Fruit fly (Drosophila melanogaster) whole organism: ENCODE measurements around the gene CG14573.

Experiments used
- CG8478 ChIP-seq: fragments of >200 bp; optimal IDR thresholded peaks from 2 replicates; lab custom pipeline; 2018; ENCODE audit warnings: inconsistent platforms
- Dll ChIP-seq: fragments of >200 bp; optimal IDR thresholded peaks from 2 replicates; lab custom pipeline; 2017
- EcR ChIP-seq, 2 experiments: fragments of >200 bp; optimal IDR thresholded peaks; 2 replicates each; lab custom pipeline; 2017; ENCODE audit warnings: missing biosample characterization in 2 of 2, missing genetic modification characterization in 2 of 2, missing genetic modification reagents in 2 of 2
- pan ChIP-seq: fragments of >200 bp; optimal IDR thresholded peaks from 2 replicates; lab custom pipeline; 2017
- psq ChIP-seq: fragments of >200 bp; optimal IDR thresholded peaks from 2 replicates; lab custom pipeline; 2017
- usp ChIP-seq: fragments of >200 bp; optimal IDR thresholded peaks from 2 replicates; lab custom pipeline; 2017; ENCODE audit warnings: missing biosample characterization, missing genetic modification characterization, mixed read lengths

dm6 chr3L:21773855-21774254 is 40.0 kb downstream of the CG14573 start:
- TF ChIP-seq EcR (GFP tag; optimal IDR thresholded peaks at IDR 0.05; lab: Kevin White, UChicago) (no peak), psq (lab: Kevin White, UChicago) (no peak), Dll (no peak), CG8478 (lab: Kevin White, UChicago) (no peak), usp (no peak), pan (lab: Kevin White, UChicago) (no peak)
